Worm (Caenorhabditis elegans): ENCODE results near the gene R11D1.3.

R11D1.3 gene

ce11 chrV:12697364-12697901 lies 14.5 kb downstream of the R11D1.3 start, which contains the start of gene istr-1:
istr-1 (plus strand) TSS chrV:12697858.
- TF ChIP-seq med-1 (GFP tag; optimal IDR thresholded peaks at IDR 0.05; ENCODE audit: insufficient read depth) (no peak), ztf-23 (GFP tag; IDR thresholded peaks at IDR 0.05) (no peak), flt-1 (GFP tag; IDR thresholded peaks at IDR 0.05) (no peak), cog-1 (tag; optimal IDR thresholded peaks at IDR 0.05) (no peak), ref-1 (GFP tag; conservative IDR thresholded peaks at IDR 0.05) (no peak), T22C8.4 (GFP tag; IDR thresholded peaks at IDR 0.05) (no peak), klf-2 (GFP tag; conservative IDR thresholded peaks at IDR 0.05) (no peak), ztf-29 (GFP tag; IDR thresholded peaks at IDR 0.05) (no peak), tab-1 (GFP tag; IDR thresholded peaks at IDR 0.05) (no peak)

- TF ChIP-seq ztf-29 (GFP tag; IDR thresholded peaks at IDR 0.05): no peak
- TF ChIP-seq med-1 (GFP tag; optimal IDR thresholded peaks at IDR 0.05; ENCODE audit: insufficient read depth): no peak
- no peak for TF ChIP-seq klf-2 (GFP tag; conservative IDR thresholded peaks at IDR 0.05)
- no peak for TF ChIP-seq T22C8.4 (GFP tag; IDR thresholded peaks at IDR 0.05)
- no peak for TF ChIP-seq ref-1 (GFP tag; conservative IDR thresholded peaks at IDR 0.05)
- TF ChIP-seq tab-1 (GFP tag; IDR thresholded peaks at IDR 0.05): no peak
- TF ChIP-seq flt-1 (GFP tag; IDR thresholded peaks at IDR 0.05): no peak
- TF ChIP-seq cog-1 (tag; optimal IDR thresholded peaks at IDR 0.05): no peak
- TF ChIP-seq ztf-23 (GFP tag; IDR thresholded peaks at IDR 0.05): no peak
These were observed 15.1 kb downstream of the R11D1.3 start for ce11 chrV:12696790-12697189.

ce11 chrV:12695968-12696367 lies 15.9 kb downstream of the R11D1.3 start, which contains the start of gene K10C8.4:
K10C8.4 (plus strand) TSS chrV:12696268.
- TF ChIP-seq ztf-23 (GFP tag; IDR thresholded peaks at IDR 0.05): no peak
- TF ChIP-seq ztf-29 (GFP tag; IDR thresholded peaks at IDR 0.05): no peak
- no peak for TF ChIP-seq T22C8.4 (GFP tag; IDR thresholded peaks at IDR 0.05)
- TF ChIP-seq flt-1 (GFP tag; IDR thresholded peaks at IDR 0.05): no peak
- TF ChIP-seq ref-1 (GFP tag; conservative IDR thresholded peaks at IDR 0.05): no peak
- no peak for TF ChIP-seq tab-1 (GFP tag; IDR thresholded peaks at IDR 0.05)
- no peak for TF ChIP-seq klf-2 (GFP tag; conservative IDR thresholded peaks at IDR 0.05)
- no peak for TF ChIP-seq cog-1 (tag; optimal IDR thresholded peaks at IDR 0.05)
- TF ChIP-seq med-1 (GFP tag; optimal IDR thresholded peaks at IDR 0.05; ENCODE audit: insufficient read depth): no peak

ce11 chrV:12695155-12695554 lies 16.7 kb downstream of the R11D1.3 start, which contains the start of gene parn-1:
parn-1 (minus strand) TSS chrV:12695255.
- TF ChIP-seq klf-2 (GFP tag; conservative IDR thresholded peaks at IDR 0.05) (no peak), T22C8.4 (GFP tag; IDR thresholded peaks at IDR 0.05) (no peak), med-1 (GFP tag; optimal IDR thresholded peaks at IDR 0.05; ENCODE audit: insufficient read depth) (no peak)

- TF ChIP-seq ztf-23 (GFP tag; IDR thresholded peaks at IDR 0.05): no peak
- no peak for TF ChIP-seq med-1 (GFP tag; optimal IDR thresholded peaks at IDR 0.05; ENCODE audit: insufficient read depth)
- TF ChIP-seq tab-1 (GFP tag; IDR thresholded peaks at IDR 0.05): no peak
- no peak for TF ChIP-seq ztf-29 (GFP tag; IDR thresholded peaks at IDR 0.05)
- no peak for TF ChIP-seq T22C8.4 (GFP tag; IDR thresholded peaks at IDR 0.05)
- TF ChIP-seq klf-2 (GFP tag; conservative IDR thresholded peaks at IDR 0.05): no peak
These were observed 28.7 kb downstream of the R11D1.3 start for ce11 chrV:12683205-12683604.

ce11 chrV:12679807-12680206 lies 32.1 kb downstream of the R11D1.3 start, which contains the start of gene frpr-15:
frpr-15 (plus strand) TSS chrV:12680107.
- TF ChIP-seq ztf-29 (GFP tag; IDR thresholded peaks at IDR 0.05) (no peak), T22C8.4 (GFP tag; IDR thresholded peaks at IDR 0.05) (no peak), ref-1 (GFP tag; conservative IDR thresholded peaks at IDR 0.05) (no peak), ztf-23 (GFP tag; IDR thresholded peaks at IDR 0.05) (no peak), flt-1 (GFP tag; IDR thresholded peaks at IDR 0.05) (no peak), med-1 (GFP tag; optimal IDR thresholded peaks at IDR 0.05; ENCODE audit: insufficient read depth) (no peak), klf-2 (GFP tag; conservative IDR thresholded peaks at IDR 0.05) (no peak), tab-1 (GFP tag; IDR thresholded peaks at IDR 0.05) (no peak), cog-1 (tag; optimal IDR thresholded peaks at IDR 0.05) (no peak)

- TF ChIP-seq tab-1 (GFP tag; IDR thresholded peaks at IDR 0.05) (no peak), flt-1 (GFP tag; IDR thresholded peaks at IDR 0.05) (no peak), ztf-23 (GFP tag; IDR thresholded peaks at IDR 0.05) (no peak), klf-2 (GFP tag; conservative IDR thresholded peaks at IDR 0.05) (no peak), ztf-29 (GFP tag; IDR thresholded peaks at IDR 0.05) (no peak)
These were observed 32.6 kb downstream of the R11D1.3 start for ce11 chrV:12679292-12679691.

- TF ChIP-seq klf-2 (GFP tag; conservative IDR thresholded peaks at IDR 0.05) (no peak), ref-1 (GFP tag; conservative IDR thresholded peaks at IDR 0.05) (no peak), T22C8.4 (GFP tag; IDR thresholded peaks at IDR 0.05) (no peak), med-1 (GFP tag; optimal IDR thresholded peaks at IDR 0.05; ENCODE audit: insufficient read depth) (no peak), cog-1 (tag; optimal IDR thresholded peaks at IDR 0.05) (no peak), ztf-23 (GFP tag; IDR thresholded peaks at IDR 0.05) (no peak), ztf-29 (GFP tag; IDR thresholded peaks at IDR 0.05) (no peak), flt-1 (GFP tag; IDR thresholded peaks at IDR 0.05) (no peak), tab-1 (GFP tag; IDR thresholded peaks at IDR 0.05) (no peak)
These were observed 35.6 kb downstream of the R11D1.3 start for ce11 chrV:12676299-12676698.

ce11 chrV:12673745-12674144 lies 38.2 kb downstream of the R11D1.3 start:
- TF ChIP-seq klf-2 (GFP tag; conservative IDR thresholded peaks at IDR 0.05) (no peak), tab-1 (GFP tag; IDR thresholded peaks at IDR 0.05) (no peak), ztf-23 (GFP tag; IDR thresholded peaks at IDR 0.05) (no peak), ref-1 (GFP tag; conservative IDR thresholded peaks at IDR 0.05) (no peak), T22C8.4 (GFP tag; IDR thresholded peaks at IDR 0.05) (no peak), med-1 (GFP tag; optimal IDR thresholded peaks at IDR 0.05; ENCODE audit: insufficient read depth) (no peak), ztf-29 (GFP tag; IDR thresholded peaks at IDR 0.05) (no peak), cog-1 (tag; optimal IDR thresholded peaks at IDR 0.05) (no peak), flt-1 (GFP tag; IDR thresholded peaks at IDR 0.05) (no peak)

ce11 chrV:12670607-12671006 lies 41.3 kb downstream of the R11D1.3 start, which contains the start of gene srx-116:
srx-116 (plus strand) TSS chrV:12670907.
- no peak for TF ChIP-seq ztf-23 (GFP tag; IDR thresholded peaks at IDR 0.05)
- no peak for TF ChIP-seq med-1 (GFP tag; optimal IDR thresholded peaks at IDR 0.05; ENCODE audit: insufficient read depth)
- TF ChIP-seq ztf-29 (GFP tag; IDR thresholded peaks at IDR 0.05): no peak
- TF ChIP-seq T22C8.4 (GFP tag; IDR thresholded peaks at IDR 0.05): no peak
- TF ChIP-seq cog-1 (tag; optimal IDR thresholded peaks at IDR 0.05): no peak
- no peak for TF ChIP-seq ref-1 (GFP tag; conservative IDR thresholded peaks at IDR 0.05)
- TF ChIP-seq klf-2 (GFP tag; conservative IDR thresholded peaks at IDR 0.05): no peak
- no peak for TF ChIP-seq tab-1 (GFP tag; IDR thresholded peaks at IDR 0.05)
- TF ChIP-seq flt-1 (GFP tag; IDR thresholded peaks at IDR 0.05): no peak

Measured in whole organism, midembryonic.